Worm (Caenorhabditis elegans): ENCODE measurements around the gene ced-11.

ced-11 gene

ce11 chrIII:9104060-9104459 lies 15.3 kb upstream of the ced-11 start:
- TF ChIP-seq flt-1 (GFP tag; IDR thresholded peaks at IDR 0.05) = peak; percentile 79
- peak; percentile 76 for TF ChIP-seq tbx-37 (GFP tag; conservative IDR thresholded peaks at IDR 0.05)
- peak; percentile 18 for TF ChIP-seq F13C5.2 (tag; optimal IDR thresholded peaks at IDR 0.05)
- peak; percentile 20 for TF ChIP-seq hmbx-1 (tag; optimal IDR thresholded peaks at IDR 0.05)
- no peak for TF ChIP-seq ama-1 (optimal IDR thresholded peaks at IDR 0.05)
- peak; percentile 75 for TF ChIP-seq ceh-13 (GFP tag; optimal IDR thresholded peaks at IDR 0.05)
- TF ChIP-seq B0310.2 (tag; optimal IDR thresholded peaks at IDR 0.05) = peak; percentile 73
- peak; percentile 37 for TF ChIP-seq tra-4 (tag; optimal IDR thresholded peaks at IDR 0.05)
- TF ChIP-seq scrt-1 (GFP tag; IDR thresholded peaks at IDR 0.05) = peak; percentile 87
- TF ChIP-seq ceh-36 (tag; optimal IDR thresholded peaks at IDR 0.05) = peak; percentile 74
- TF ChIP-seq hnd-1 (tag; optimal IDR thresholded peaks at IDR 0.05) = peak; percentile 77
- TF ChIP-seq ets-7 (tag; optimal IDR thresholded peaks at IDR 0.05) = peak; percentile 27
- no peak for TF ChIP-seq pes-1 (GFP tag; IDR thresholded peaks at IDR 0.05)
- TF ChIP-seq sea-1 (GFP tag; conservative IDR thresholded peaks at IDR 0.05) = 0 out of 2 replicates have a peak, but pooled peaks have one; percentile 37
- peak; percentile 80 for TF ChIP-seq hmg-4 (GFP tag; optimal IDR thresholded peaks at IDR 0.05)
- peak; percentile 77 for TF ChIP-seq tbx-11 (GFP tag; IDR thresholded peaks at IDR 0.05)
- TF ChIP-seq aly-1 (tag; optimal IDR thresholded peaks at IDR 0.05) = no peak

- TF ChIP-seq tbx-37 (GFP tag; conservative IDR thresholded peaks at IDR 0.05) (no peak), B0310.2 (tag; optimal IDR thresholded peaks at IDR 0.05) (no peak), hnd-1 (tag; optimal IDR thresholded peaks at IDR 0.05) (no peak), ceh-36 (tag; optimal IDR thresholded peaks at IDR 0.05) (no peak), hmbx-1 (tag; optimal IDR thresholded peaks at IDR 0.05) (no peak), aly-1 (tag; optimal IDR thresholded peaks at IDR 0.05) (no peak)
Measured at ce11 chrIII:9105653-9106052, 13.7 kb upstream of the ced-11 start.

- TF ChIP-seq ets-7 (tag; optimal IDR thresholded peaks at IDR 0.05) (no peak), tbx-37 (GFP tag; conservative IDR thresholded peaks at IDR 0.05) (no peak), tbx-11 (GFP tag; IDR thresholded peaks at IDR 0.05) (no peak), aly-1 (tag; optimal IDR thresholded peaks at IDR 0.05) (no peak), sea-1 (GFP tag; conservative IDR thresholded peaks at IDR 0.05) (no peak), hmg-4 (GFP tag; optimal IDR thresholded peaks at IDR 0.05) (no peak), ceh-36 (tag; optimal IDR thresholded peaks at IDR 0.05) (no peak), B0310.2 (tag; optimal IDR thresholded peaks at IDR 0.05) (no peak), scrt-1 (GFP tag; IDR thresholded peaks at IDR 0.05) (no peak), hnd-1 (tag; optimal IDR thresholded peaks at IDR 0.05) (no peak), pes-1 (GFP tag; IDR thresholded peaks at IDR 0.05) (no peak), hmbx-1 (tag; optimal IDR thresholded peaks at IDR 0.05) (no peak), F13C5.2 (tag; optimal IDR thresholded peaks at IDR 0.05) (no peak), ceh-13 (GFP tag; optimal IDR thresholded peaks at IDR 0.05) (no peak), flt-1 (GFP tag; IDR thresholded peaks at IDR 0.05) (no peak), tra-4 (tag; optimal IDR thresholded peaks at IDR 0.05) (no peak), ama-1 (optimal IDR thresholded peaks at IDR 0.05) (no peak)
Measured at ce11 chrIII:9109172-9109571, 10.2 kb upstream of the ced-11 start, which contains the start of gene cya-1. Gene cya-1, minus strand, starts transcription at chrIII:9109272.

ce11 chrIII:9109726-9110125 lies 9.6 kb upstream of the ced-11 start:
- no peak for TF ChIP-seq scrt-1 (GFP tag; IDR thresholded peaks at IDR 0.05)
- no peak for TF ChIP-seq tbx-37 (GFP tag; conservative IDR thresholded peaks at IDR 0.05)
- TF ChIP-seq tbx-11 (GFP tag; IDR thresholded peaks at IDR 0.05) = no peak
- TF ChIP-seq ceh-13 (GFP tag; optimal IDR thresholded peaks at IDR 0.05) = no peak
- no peak for TF ChIP-seq F13C5.2 (tag; optimal IDR thresholded peaks at IDR 0.05)
- TF ChIP-seq sea-1 (GFP tag; conservative IDR thresholded peaks at IDR 0.05) = no peak
- peak; percentile 16 for TF ChIP-seq ceh-36 (tag; optimal IDR thresholded peaks at IDR 0.05)

- TF ChIP-seq F13C5.2 (tag; optimal IDR thresholded peaks at IDR 0.05) = no peak
- TF ChIP-seq tbx-11 (GFP tag; IDR thresholded peaks at IDR 0.05) = no peak
Measured at ce11 chrIII:9110270-9110669, 9.1 kb upstream of the ced-11 start.

ce11 chrIII:9110914-9111313 lies 8.4 kb upstream of the ced-11 start:
- TF ChIP-seq tbx-37 (GFP tag; conservative IDR thresholded peaks at IDR 0.05) = 0 out of 2 replicates have a peak, but pooled peaks have one; percentile 35
- peak; percentile 69; the same call in 1 of the 2 replicates for TF ChIP-seq scrt-1 (GFP tag; IDR thresholded peaks at IDR 0.05)
- peak; percentile 53 for TF ChIP-seq flt-1 (GFP tag; IDR thresholded peaks at IDR 0.05)
- TF ChIP-seq pes-1 (GFP tag; IDR thresholded peaks at IDR 0.05) = peak; percentile 77

ce11 chrIII:9112479-9112878 lies 6.9 kb upstream of the ced-11 start:
- no peak for TF ChIP-seq B0310.2 (tag; optimal IDR thresholded peaks at IDR 0.05)
- TF ChIP-seq scrt-1 (GFP tag; IDR thresholded peaks at IDR 0.05) = no peak
- TF ChIP-seq pes-1 (GFP tag; IDR thresholded peaks at IDR 0.05) = no peak
- TF ChIP-seq tra-4 (tag; optimal IDR thresholded peaks at IDR 0.05) = no peak
- no peak for TF ChIP-seq hmbx-1 (tag; optimal IDR thresholded peaks at IDR 0.05)
- TF ChIP-seq sea-1 (GFP tag; conservative IDR thresholded peaks at IDR 0.05) = no peak
- TF ChIP-seq ama-1 (optimal IDR thresholded peaks at IDR 0.05) = no peak
- no peak for TF ChIP-seq ceh-36 (tag; optimal IDR thresholded peaks at IDR 0.05)
- peak; percentile 67 for TF ChIP-seq F13C5.2 (tag; optimal IDR thresholded peaks at IDR 0.05)
- TF ChIP-seq ets-7 (tag; optimal IDR thresholded peaks at IDR 0.05) = no peak
- TF ChIP-seq tbx-37 (GFP tag; conservative IDR thresholded peaks at IDR 0.05) = no peak
- TF ChIP-seq aly-1 (tag; optimal IDR thresholded peaks at IDR 0.05) = peak; percentile 19
- TF ChIP-seq flt-1 (GFP tag; IDR thresholded peaks at IDR 0.05) = no peak
- peak; percentile 80 for TF ChIP-seq hmg-4 (GFP tag; optimal IDR thresholded peaks at IDR 0.05)

ce11 chrIII:9114076-9114475 lies 5.3 kb upstream of the ced-11 start:
- TF ChIP-seq tbx-11 (GFP tag; IDR thresholded peaks at IDR 0.05) (no peak), hmbx-1 (tag; optimal IDR thresholded peaks at IDR 0.05) (no peak), hmg-4 (GFP tag; optimal IDR thresholded peaks at IDR 0.05) (no peak), flt-1 (GFP tag; IDR thresholded peaks at IDR 0.05) (no peak), F13C5.2 (tag; optimal IDR thresholded peaks at IDR 0.05) (no peak), ets-7 (tag; optimal IDR thresholded peaks at IDR 0.05) (no peak)
